Fruit fly (Drosophila melanogaster): ENCODE measurements around the gene CG9919.

DNA sequence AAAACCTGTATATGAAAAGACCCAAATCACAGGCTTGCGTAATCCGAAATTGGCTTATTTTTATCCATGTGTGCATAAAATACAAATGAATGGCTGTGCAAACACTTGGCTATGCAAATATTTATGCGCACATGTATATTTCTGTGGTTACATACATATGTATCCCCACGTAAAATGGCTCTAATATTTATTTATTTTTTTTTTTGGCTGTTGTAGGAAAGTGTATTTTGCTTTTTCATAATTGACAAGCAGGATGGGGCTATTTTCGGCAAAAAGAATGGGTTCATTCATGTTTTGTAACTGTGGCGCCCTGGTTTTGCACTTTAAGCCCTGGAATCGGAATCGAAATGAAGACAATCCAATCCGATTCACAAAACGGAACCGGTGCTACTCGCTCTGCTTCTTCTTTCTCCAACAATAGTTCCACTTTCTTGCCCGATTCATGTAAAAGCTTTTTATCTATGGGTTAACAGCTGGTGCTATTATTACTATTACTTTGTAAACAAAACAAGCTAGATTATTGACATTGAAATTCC, 4.6 kb upstream of the CG9919 start:
- TF ChIP-seq psq (optimal IDR thresholded peaks at IDR 0.05) (no peak), EcR (GFP tag; optimal IDR thresholded peaks at IDR 0.05) (no peak), pan (optimal IDR thresholded peaks at IDR 0.05) (no peak)

All from whole organism.